Worm (Caenorhabditis elegans) whole organism, young adult: ENCODE data around the gene idpc-7.

ENCODE experiments used
- F49E8.2 ChIP-seq: sonication (generic microtip); optimal IDR thresholded peaks from 3 replicates; lab custom pipeline; 2017; ENCODE audit warnings: missing genetic modification characterization, mild to moderate bottlenecking, missing compliant biosample characterization, antibody characterized with exemption, moderate library complexity; ENCODE audit not compliant: insufficient read depth
- K12H6.12 ChIP-seq: fragments of 200-800 bp; sonication (Bioruptor generic); optimal IDR thresholded peaks from 2 replicates; lab custom pipeline; 2018; ENCODE audit warnings: mild to moderate bottlenecking, missing genetic modification characterization, missing compliant biosample characterization
- hmg-1.2 ChIP-seq: fragments of 200-800 bp; sonication (Bioruptor generic); IDR thresholded peaks from 2 replicates; pipeline ENCODE4 v1.3.6; 2022; ENCODE audit warnings: missing genetic modification reagents, missing genetic modification characterization, missing compliant biosample characterization
- let-526 ChIP-seq: fragments of 200-800 bp; sonication (Bioruptor generic); IDR thresholded peaks from 2 replicates; pipeline ENCODE4 v1.3.6; 2022; ENCODE audit warnings: missing genetic modification reagents, missing genetic modification characterization, missing compliant biosample characterization
- madf-3 ChIP-seq: fragments of 200-800 bp; sonication (Bioruptor generic); IDR thresholded peaks from 2 replicates; pipeline ENCODE4 v1.3.6; 2022; ENCODE audit warnings: missing genetic modification reagents, missing genetic modification characterization, missing compliant biosample characterization
- nfya-1 ChIP-seq: sonication (generic microtip); optimal IDR thresholded peaks from 2 replicates; lab custom pipeline; 2017; ENCODE audit warnings: antibody characterized with exemption, missing compliant biosample characterization, missing genetic modification characterization, borderline replicate concordance; ENCODE audit not compliant: insufficient read depth
- unc-62 ChIP-seq: fragments of 150-350 bp; optimal IDR thresholded peaks from 2 replicates; lab custom pipeline; 2014; ENCODE audit warnings: missing biosample characterization, missing genetic modification reagents, missing genetic modification characterization

DNA sequence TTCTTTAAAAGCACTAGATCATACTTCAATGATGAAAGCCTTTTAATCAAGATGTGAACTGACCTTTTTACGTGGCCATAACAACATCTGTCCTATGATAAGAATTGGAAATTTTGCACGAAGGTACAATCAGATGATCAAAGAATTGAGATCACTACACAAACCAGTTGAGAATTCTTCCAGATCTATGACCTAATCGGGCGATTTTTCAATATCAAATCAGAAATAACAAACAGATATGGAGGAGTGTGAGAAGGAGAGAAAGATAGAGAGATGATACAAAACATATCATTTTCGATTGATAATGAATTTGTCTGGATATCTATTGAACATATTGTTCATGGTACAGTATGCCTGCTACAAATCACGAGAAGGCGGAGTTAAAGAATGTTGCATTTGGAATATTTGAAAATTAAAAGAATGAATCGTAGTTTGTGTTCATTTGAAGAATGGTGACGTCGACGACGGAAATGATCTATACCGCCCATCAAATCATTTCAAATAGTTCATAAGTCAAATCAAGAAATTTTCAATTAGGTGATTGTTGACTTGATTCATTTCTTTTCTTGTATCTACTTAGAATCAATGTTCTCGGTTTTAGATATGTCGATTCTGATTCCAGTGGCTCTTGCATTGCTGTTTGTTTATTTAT is 35.5 kb upstream of the idpc-7 start, which contains the start of gene cyp-29A4:
- TF ChIP-seq unc-62, result no peak
- TF ChIP-seq K12H6.12 (tag; lab: Kevin White, UChicago), result no peak
- TF ChIP-seq F49E8.2, result no peak
- no peak for TF ChIP-seq nfya-1 (tag; lab: Kevin White, UChicago)
- no peak for TF ChIP-seq madf-3 (GFP tag; lab: Robert Waterston, UW)
- TF ChIP-seq hmg-1.2 (GFP tag; lab: Robert Waterston, UW), result no peak
- TF ChIP-seq let-526 (GFP tag; lab: Robert Waterston, UW), result no peak
